4 fruit fly cellular contexts compared by ENCODE assay signal in genomic region chr3R:11657786-11658193, dm6.
TF ChIP-seq lines count a peak whose summit lies in the region.

No protein-coding gene starts in this region.

- no peak for TF ChIP-seq CTCF in whole organism, embryonic (GFP tag; optimal IDR thresholded peaks at IDR 0.05; lab: Kevin White, UChicago)

TF ChIP-seq in whole organism, embryonic, 481 proteins besides CTCF, POLR2A, EP300 and RAD21 (continues in another document):
- TF ChIP-seq kni (GFP tag; optimal IDR thresholded peaks at IDR 0.05; lab: Kevin White, UChicago) (peak; percentile 77), ara (GFP tag; IDR thresholded peaks at IDR 0.05; lab: Robert Waterston, UW) (no peak), Chrac-16 (GFP tag; optimal IDR thresholded peaks at IDR 0.05; lab: Kevin White, UChicago) (peak; percentile 36), Doc2 (GFP tag; IDR thresholded peaks at IDR 0.05; lab: Robert Waterston, UW) (no peak), BtbVII (GFP tag; optimal IDR thresholded peaks at IDR 0.05; lab: Kevin White, UChicago) (peak; percentile 21), Drgx (GFP tag; IDR thresholded peaks at IDR 0.05; lab: Robert Waterston, UW) (peak; percentile 73), D19A (tag; optimal IDR thresholded peaks at IDR 0.05; lab: Kevin White, UChicago) (peak; percentile 10), Eip74EF (GFP tag; optimal IDR thresholded peaks at IDR 0.05; lab: Kevin White, UChicago) (no peak), caup (GFP tag; optimal IDR thresholded peaks at IDR 0.05; lab: Kevin White, UChicago; ENCODE audit: severe bottlenecking) (peak; percentile 29), CG2120 (GFP tag; optimal IDR thresholded peaks at IDR 0.05; lab: Kevin White, UChicago) (peak; percentile 75), CG9932 (GFP tag; IDR thresholded peaks at IDR 0.05; lab: Robert Waterston, UW) (peak; percentile 82), CG9215 (GFP tag; IDR thresholded peaks at IDR 0.05; lab: Robert Waterston, UW) (no peak), CG30020 (tag; optimal IDR thresholded peaks at IDR 0.05; lab: Kevin White, UChicago) (no peak), CG8924 (tag; optimal IDR thresholded peaks at IDR 0.05; lab: Kevin White, UChicago) (peak; percentile 13), gsb (GFP tag; IDR thresholded peaks at IDR 0.05; lab: Robert Waterston, UW) (no peak), sqz (GFP tag; optimal IDR thresholded peaks at IDR 0.05; lab: Kevin White, UChicago) (no peak), Hr78 (GFP tag; optimal IDR thresholded peaks at IDR 0.05; lab: Kevin White, UChicago) (peak in 1 of 2 experiments; percentile 10), CG3847 (GFP tag; IDR thresholded peaks at IDR 0.05; lab: Robert Waterston, UW) (no peak), hkb (optimal IDR thresholded peaks at IDR 0.05; lab: Kevin White, UChicago) (no peak), hkb (GFP tag; IDR thresholded peaks at IDR 0.05; lab: Robert Waterston, UW) (peak; percentile 39; the same call in 1 of the 2 replicates), chif (GFP tag; optimal IDR thresholded peaks at IDR 0.05; lab: Kevin White, UChicago) (peak in 1 of 2 experiments; percentile 27), pb (GFP tag; optimal IDR thresholded peaks at IDR 0.05; lab: Kevin White, UChicago) (peak; percentile 21), wek (GFP tag; optimal IDR thresholded peaks at IDR 0.05; lab: Kevin White, UChicago) (no peak)

TF ChIP-seq in whole organism, prepupa, 60 proteins besides CTCF, POLR2A, EP300 and RAD21 (continues in another document):
- TF ChIP-seq Blimp-1 (GFP tag; optimal IDR thresholded peaks at IDR 0.05; lab: Kevin White, UChicago) (peak; percentile 48), salr (GFP tag; optimal IDR thresholded peaks at IDR 0.05; lab: Kevin White, UChicago) (peak; percentile 47 to 70), CG1621 (tag; optimal IDR thresholded peaks at IDR 0.05; lab: Kevin White, UChicago) (peak; percentile 73), CG6854 (GFP tag; optimal IDR thresholded peaks at IDR 0.05; lab: Kevin White, UChicago) (peak; percentile 69), Ets96B (tag; optimal IDR thresholded peaks at IDR 0.05; lab: Kevin White, UChicago) (peak; percentile 86), Ets21C (GFP tag; optimal IDR thresholded peaks at IDR 0.05; lab: Kevin White, UChicago) (peak; percentile 77), spab (GFP tag; optimal IDR thresholded peaks at IDR 0.05; lab: Kevin White, UChicago) (peak; percentile 81), eg (GFP tag; IDR thresholded peaks at IDR 0.05; lab: Robert Waterston, UW) (peak; percentile 75), CG8119 (GFP tag; IDR thresholded peaks at IDR 0.05; lab: Robert Waterston, UW) (peak; percentile 67), CG4318 (GFP tag; optimal IDR thresholded peaks at IDR 0.05; lab: Kevin White, UChicago) (peak; percentile 25), fd59A (GFP tag; optimal IDR thresholded peaks at IDR 0.05; lab: Kevin White, UChicago) (peak; percentile 71), CG10669 (GFP tag; optimal IDR thresholded peaks at IDR 0.05; lab: Kevin White, UChicago) (peak; percentile 88), CG3032 (tag; optimal IDR thresholded peaks at IDR 0.05; lab: Kevin White, UChicago) (peak; percentile 84), CG32006 (GFP tag; optimal IDR thresholded peaks at IDR 0.05; lab: Kevin White, UChicago) (peak; percentile 69), fd85E (GFP tag; optimal IDR thresholded peaks at IDR 0.05; lab: Kevin White, UChicago) (no peak), CG6808 (GFP tag; optimal IDR thresholded peaks at IDR 0.05; lab: Kevin White, UChicago) (peak; percentile 84), achi (GFP tag; optimal IDR thresholded peaks at IDR 0.05; lab: Kevin White, UChicago) (peak; percentile 83), Hr39 (GFP tag; optimal IDR thresholded peaks at IDR 0.05; lab: Kevin White, UChicago) (peak; percentile 85), CG16779 (tag; optimal IDR thresholded peaks at IDR 0.05; lab: Kevin White, UChicago) (peak; percentile 53), CG9139 (GFP tag; optimal IDR thresholded peaks at IDR 0.05; lab: Kevin White, UChicago) (peak; percentile 76), net (GFP tag; optimal IDR thresholded peaks at IDR 0.05; lab: Kevin White, UChicago) (peak; percentile 86), CG6276 (GFP tag; optimal IDR thresholded peaks at IDR 0.05; lab: Kevin White, UChicago) (peak; percentile 47), CG10631 (GFP tag; optimal IDR thresholded peaks at IDR 0.05; lab: Kevin White, UChicago) (peak; percentile 84)

TF ChIP-seq in whole organism, pupa, 21 proteins besides CTCF, POLR2A, EP300 and RAD21:
- peak; percentile 62; the same call in 1 of the 3 replicates for TF ChIP-seq fd96Ca (GFP tag; IDR thresholded peaks at IDR 0.05; lab: Robert Waterston, UW)
- TF ChIP-seq Pif1A (GFP tag; optimal IDR thresholded peaks at IDR 0.05; lab: Kevin White, UChicago) = peak; percentile 83
- TF ChIP-seq CG34367 (tag; optimal IDR thresholded peaks at IDR 0.05; lab: Kevin White, UChicago) = peak; percentile 81
- TF ChIP-seq CG12605 (GFP tag; IDR thresholded peaks at IDR 0.05; lab: Robert Waterston, UW) = peak; percentile 56; the same call in 1 of the 2 replicates
- peak; percentile 74 for TF ChIP-seq Ets98B (GFP tag; IDR thresholded peaks at IDR 0.05; lab: Robert Waterston, UW)
- TF ChIP-seq CG8301 (tag; optimal IDR thresholded peaks at IDR 0.05; lab: Kevin White, UChicago) = peak; percentile 78
- TF ChIP-seq CG14655 (GFP tag; optimal IDR thresholded peaks at IDR 0.05; lab: Kevin White, UChicago) = peak; percentile 80
- TF ChIP-seq gl (tag; optimal IDR thresholded peaks at IDR 0.05; lab: Kevin White, UChicago) = peak; percentile 76
- TF ChIP-seq CG9948 (tag; optimal IDR thresholded peaks at IDR 0.05; lab: Kevin White, UChicago) = peak; percentile 83
- peak; percentile 87 for TF ChIP-seq CG17806 (tag; optimal IDR thresholded peaks at IDR 0.05; lab: Kevin White, UChicago)
- no peak for TF ChIP-seq CG10348 (GFP tag; IDR thresholded peaks at IDR 0.05; lab: Robert Waterston, UW)
- TF ChIP-seq CG8159 (tag; optimal IDR thresholded peaks at IDR 0.05; lab: Kevin White, UChicago) = peak; percentile 87
- TF ChIP-seq rn (GFP tag; IDR thresholded peaks at IDR 0.05; lab: Robert Waterston, UW) = peak; percentile 41; the same call in 1 of the 2 replicates
- peak; percentile 86 for TF ChIP-seq Pif1B (GFP tag; optimal IDR thresholded peaks at IDR 0.05; lab: Kevin White, UChicago)
- peak; percentile 25 for TF ChIP-seq D1 (tag; optimal IDR thresholded peaks at IDR 0.05; lab: Kevin White, UChicago)
- peak; percentile 76 for TF ChIP-seq CG32121 (GFP tag; IDR thresholded peaks at IDR 0.05; lab: Robert Waterston, UW)
- peak; percentile 85 for TF ChIP-seq CG15710 (tag; optimal IDR thresholded peaks at IDR 0.05; lab: Kevin White, UChicago)
- TF ChIP-seq CG13204 (GFP tag; optimal IDR thresholded peaks at IDR 0.05; lab: Kevin White, UChicago) = peak; percentile 74
- peak; percentile 90 for TF ChIP-seq CG4496 (GFP tag; IDR thresholded peaks at IDR 0.05; lab: Robert Waterston, UW)
- TF ChIP-seq Snoo (tag; optimal IDR thresholded peaks at IDR 0.05; lab: Kevin White, UChicago) = peak; percentile 78
- TF ChIP-seq EcR (GFP tag; optimal IDR thresholded peaks at IDR 0.05; lab: Kevin White, UChicago) = peak; percentile 81

TF ChIP-seq in whole organism, wandering third instar larva, 38 proteins besides CTCF, POLR2A, EP300 and RAD21 (continues in another document):
- peak; percentile 82 for TF ChIP-seq brk (GFP tag; optimal IDR thresholded peaks at IDR 0.05; lab: Kevin White, UChicago)
- TF ChIP-seq HLH106 (tag; optimal IDR thresholded peaks at IDR 0.05; lab: Kevin White, UChicago) = peak; percentile 83
- TF ChIP-seq lola (GFP tag; optimal IDR thresholded peaks at IDR 0.05; lab: Kevin White, UChicago) = no peak
- TF ChIP-seq Rel (GFP tag; optimal IDR thresholded peaks at IDR 0.05; lab: Kevin White, UChicago) = peak; percentile 79
- peak; percentile 69 for TF ChIP-seq Rel (tag; optimal IDR thresholded peaks at IDR 0.05; lab: Kevin White, UChicago)
- TF ChIP-seq CG9705 (GFP tag; optimal IDR thresholded peaks at IDR 0.05; lab: Kevin White, UChicago) = peak; percentile 56
- peak; percentile 80 for TF ChIP-seq psq (GFP tag; optimal IDR thresholded peaks at IDR 0.05; lab: Kevin White, UChicago)
- TF ChIP-seq Hr83 (GFP tag; optimal IDR thresholded peaks at IDR 0.05; lab: Kevin White, UChicago; ENCODE audit: poor library complexity, severe bottlenecking) = peak; percentile 19
- TF ChIP-seq jim (GFP tag; optimal IDR thresholded peaks at IDR 0.05; lab: Kevin White, UChicago) = no peak
- peak; percentile 70 for TF ChIP-seq Jra (GFP tag; optimal IDR thresholded peaks at IDR 0.05; lab: Kevin White, UChicago)
- peak; percentile 90 for TF ChIP-seq br (GFP tag; optimal IDR thresholded peaks at IDR 0.05; lab: Kevin White, UChicago)
- peak; percentile 92 for TF ChIP-seq fru (GFP tag; optimal IDR thresholded peaks at IDR 0.05; lab: Kevin White, UChicago)
- peak; percentile 72 for TF ChIP-seq tai (GFP tag; optimal IDR thresholded peaks at IDR 0.05; lab: Kevin White, UChicago)
- no peak for TF ChIP-seq Vsx2 (GFP tag; optimal IDR thresholded peaks at IDR 0.05; lab: Kevin White, UChicago; ENCODE audit: partially characterized antibody)
- TF ChIP-seq woc (GFP tag; optimal IDR thresholded peaks at IDR 0.05; lab: Kevin White, UChicago) = peak; percentile 93
- TF ChIP-seq h (GFP tag; optimal IDR thresholded peaks at IDR 0.05; lab: Kevin White, UChicago) = peak; percentile 91
- no peak for TF ChIP-seq usp (GFP tag; optimal IDR thresholded peaks at IDR 0.05; lab: Kevin White, UChicago)
- TF ChIP-seq Myc (optimal IDR thresholded peaks at IDR 0.05; lab: Kevin White, UChicago) = no peak
- peak; percentile 92 for TF ChIP-seq Hnf4 (GFP tag; optimal IDR thresholded peaks at IDR 0.05; lab: Kevin White, UChicago)
- no peak for TF ChIP-seq pan (optimal IDR thresholded peaks at IDR 0.05; lab: Kevin White, UChicago)
- peak; percentile 70 for TF ChIP-seq CG32264 (GFP tag; optimal IDR thresholded peaks at IDR 0.05; lab: Kevin White, UChicago)
- peak; percentile 92 for TF ChIP-seq ey (GFP tag; optimal IDR thresholded peaks at IDR 0.05; lab: Kevin White, UChicago)
- no peak for TF ChIP-seq Hr78 (GFP tag; optimal IDR thresholded peaks at IDR 0.05; lab: Kevin White, UChicago)
- TF ChIP-seq CrebA (GFP tag; optimal IDR thresholded peaks at IDR 0.05; lab: Kevin White, UChicago; ENCODE audit: borderline replicate concordance) = no peak
- peak; percentile 42 to 90 for TF ChIP-seq foxo (GFP tag; optimal IDR thresholded peaks at IDR 0.05; lab: Kevin White, UChicago)
- TF ChIP-seq Dif (GFP tag; optimal IDR thresholded peaks at IDR 0.05; lab: Kevin White, UChicago; ENCODE audit: partially characterized antibody) = no peak
- TF ChIP-seq dmrt93B (GFP tag; optimal IDR thresholded peaks at IDR 0.05; lab: Kevin White, UChicago) = peak; percentile 47
- no peak for TF ChIP-seq Abd-B (GFP tag; optimal IDR thresholded peaks at IDR 0.05; lab: Kevin White, UChicago)
- TF ChIP-seq dsf (GFP tag; optimal IDR thresholded peaks at IDR 0.05; lab: Kevin White, UChicago; ENCODE audit: borderline replicate concordance) = no peak
- TF ChIP-seq Sp1 (GFP tag; optimal IDR thresholded peaks at IDR 0.05; lab: Kevin White, UChicago) = peak; percentile 84
- TF ChIP-seq rgr (GFP tag; optimal IDR thresholded peaks at IDR 0.05; lab: Kevin White, UChicago) = peak; percentile 88

Comparison
In these comparisons a context has a peak if more than half of its experiments do, and no peak if none do; other contexts are left out.
1. Of the 7 proteins assayed by ChIP-seq in both whole organism, embryonic and whole organism, prepupa: peak only in whole organism, embryonic: none; only in whole organism, prepupa: CG16779, CG6854, Gug, Hr39 and Lpt; in both: Blimp-1 and Sox102F; in neither: 0.